Worm (Caenorhabditis elegans) whole organism, L1 larva: ENCODE measurements around the gene famh-136.

Source experiments
- ces-1 ChIP-seq: fragments of 150-350 bp; optimal IDR thresholded peaks from 2 replicates; lab custom pipeline; 2014; ENCODE audit warnings: missing biosample characterization, missing genetic modification reagents, missing genetic modification characterization
- sup-37 ChIP-seq: fragments of 200-800 bp; sonication (Bioruptor generic); optimal IDR thresholded peaks from 2 replicates; lab custom pipeline; 2018; ENCODE audit warnings: mild to moderate bottlenecking, missing genetic modification characterization, missing compliant biosample characterization
- tbx-2 ChIP-seq: sonication (generic microtip); optimal IDR thresholded peaks from 2 replicates; lab custom pipeline; 2016; ENCODE audit warnings: missing genetic modification characterization, missing compliant biosample characterization
- unc-30 ChIP-seq: sonication (generic microtip); optimal IDR thresholded peaks from 2 replicates; lab custom pipeline; 2017; ENCODE audit warnings: missing biosample characterization, missing genetic modification characterization

ce11 chrIII:8893464-8893863 lies 5.9 kb downstream of the famh-136 start, which contains the start of gene ZK637.4:
- no peak for TF ChIP-seq ces-1 (GFP tag; lab: Kevin White, UChicago)
- TF ChIP-seq tbx-2 (tag; lab: Kevin White, UChicago): no peak
- TF ChIP-seq sup-37 (GFP tag; lab: Kevin White, UChicago): no peak
- no peak for TF ChIP-seq unc-30 (tag; lab: Kevin White, UChicago)
